Fruit fly (Drosophila melanogaster) whole organism, adult: ENCODE results near the gene CG14034.

Experiments
- CG11617 ChIP-seq: fragments of 200-800 bp; sonication (Bioruptor generic); optimal IDR thresholded peaks from 2 replicates; lab custom pipeline; 2017; ENCODE audit warnings: mild to moderate bottlenecking, missing biosample characterization, missing genetic modification reagents, missing genetic modification characterization
- CG33017 ChIP-seq: fragments of 200-800 bp; sonication (Bioruptor generic); optimal IDR thresholded peaks from 2 replicates; lab custom pipeline; 2018; ENCODE audit warnings: missing biosample characterization, mild to moderate bottlenecking, missing genetic modification characterization, moderate library complexity
- Hr96 ChIP-seq: fragments of 200-800 bp; sonication (Bioruptor generic); optimal IDR thresholded peaks from 2 replicates; lab custom pipeline; 2016; ENCODE audit warnings: missing biosample characterization, missing genetic modification characterization
- kay ChIP-seq: fragments of 200-800 bp; sonication (Bioruptor generic); peaks from one replicate; lab custom pipeline; 2016; ENCODE audit warnings: missing biosample characterization, missing genetic modification characterization, borderline replicate concordance

DNA sequence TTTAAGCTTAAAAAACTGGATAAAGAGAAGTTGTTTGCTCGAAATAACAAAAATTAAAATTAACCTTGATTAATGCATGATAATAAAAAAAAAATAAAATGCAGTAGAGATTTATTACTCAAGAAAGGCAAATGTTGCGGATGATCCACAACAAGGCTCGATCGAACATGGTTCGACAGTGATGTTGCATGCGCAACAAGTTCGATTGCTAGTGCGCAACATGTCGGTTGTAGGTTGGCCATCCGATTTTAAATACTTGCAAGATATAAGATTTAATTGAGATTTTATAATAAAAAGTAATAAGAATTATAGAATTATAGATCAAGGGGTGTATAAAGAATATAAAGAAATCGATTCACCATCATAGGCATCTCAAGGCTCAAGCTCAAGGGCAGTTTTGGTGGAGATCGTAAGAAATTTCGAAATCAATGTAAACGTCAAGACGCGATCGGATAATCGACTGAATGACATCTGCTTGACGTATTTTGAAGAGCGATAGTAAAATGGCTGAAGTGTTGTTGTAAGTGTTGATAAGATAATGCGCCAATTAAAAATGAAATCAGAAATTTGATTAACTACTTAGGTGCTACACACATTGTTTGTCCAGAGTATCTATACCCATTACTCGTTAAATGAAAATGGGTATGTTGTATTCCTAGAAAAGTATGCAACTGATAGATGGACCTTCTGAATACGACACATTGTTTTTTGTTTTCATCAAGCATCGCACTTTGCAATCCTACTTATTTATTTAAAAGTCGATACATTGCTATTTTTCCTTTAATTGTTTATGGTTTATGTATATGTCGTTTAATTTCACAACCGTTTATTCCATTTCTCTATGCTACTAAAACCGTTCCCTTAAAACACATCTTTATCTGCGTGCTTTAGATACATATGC, 6.8 kb downstream of the CG14034 start:
- peak; percentile 63 for TF ChIP-seq CG11617
- TF ChIP-seq Hr96 (GFP tag; lab: Kevin White, UChicago) = no peak
- TF ChIP-seq kay = no peak
- TF ChIP-seq CG33017 (tag; lab: Kevin White, UChicago) = peak; percentile 82
